Worm (Caenorhabditis elegans) whole organism, midembryonic: ENCODE measurements around the gene cpar-1.

Source experiments
- T22C8.4 ChIP-seq: fragments of 200-800 bp; sonication (Bioruptor generic); IDR thresholded peaks from 2 replicates; pipeline ENCODE4 v1.3.6; 2022; ENCODE audit warnings: missing genetic modification characterization, missing compliant biosample characterization
- cog-1 ChIP-seq: sonication (generic microtip); optimal IDR thresholded peaks from 2 replicates; lab custom pipeline; 2016; ENCODE audit warnings: missing genetic modification characterization, missing compliant biosample characterization
- flt-1 ChIP-seq: fragments of 200-800 bp; sonication (Bioruptor generic); IDR thresholded peaks from 2 replicates; pipeline ENCODE4 v1.3.6; 2022; ENCODE audit warnings: missing genetic modification characterization, missing compliant biosample characterization
- ztf-29 ChIP-seq: fragments of 200-800 bp; sonication (Bioruptor generic); IDR thresholded peaks from 2 replicates; pipeline ENCODE4 v1.3.6; 2022; ENCODE audit warnings: missing genetic modification reagents, missing genetic modification characterization, missing compliant biosample characterization

ce11 chrIII:9455980-9456658, 22.3 kb downstream of the cpar-1 start, which contains the start of the genes rheb-1 and spk-1:
- TF ChIP-seq cog-1 (tag; lab: Kevin White, UChicago), result peak; percentile 34
- TF ChIP-seq flt-1, result 0 out of 2 replicates have a peak, but pooled peaks have one; percentile 43
- peak; percentile 82 for TF ChIP-seq T22C8.4 (GFP tag; lab: Robert Waterston, UW)
- peak; percentile 69 for TF ChIP-seq ztf-29 (GFP tag; lab: Robert Waterston, UW)
